Worm (Caenorhabditis elegans): ENCODE measurements around the gene F44A2.5.

ce11 chrV:9316970-9317369 is 19.5 kb downstream of the F44A2.5 start:
- TF ChIP-seq dao-5 (tag; optimal IDR thresholded peaks at IDR 0.05) (no peak), W03F9.2 (tag; optimal IDR thresholded peaks at IDR 0.05) (no peak)

All from whole organism, L4/young adult.